Worm (Caenorhabditis elegans): ENCODE results near the gene ZC239.16.

DNA sequence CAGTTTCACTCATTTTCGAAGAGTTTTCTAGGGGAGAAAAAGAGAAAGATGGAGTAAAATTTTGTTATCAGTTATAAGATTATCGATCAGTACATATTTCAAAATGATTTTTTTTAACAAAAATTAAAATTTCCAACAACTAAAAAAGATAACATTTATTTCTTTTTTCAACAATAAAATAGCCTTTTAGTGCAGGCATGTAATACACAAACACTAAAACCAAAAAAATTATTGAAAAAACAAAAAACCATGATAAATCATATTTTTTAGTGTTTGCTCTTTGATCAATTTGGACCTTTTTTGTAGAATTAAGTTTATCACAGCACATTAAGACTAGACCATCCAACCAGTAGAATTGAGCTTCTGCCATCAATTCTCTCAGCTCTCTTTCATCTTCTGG, 488 bp downstream of the ZC239.16 start, which contains the start of gene ZC239.15:
- TF ChIP-seq ZK546.5 (tag; optimal IDR thresholded peaks at IDR 0.05), result no peak
- TF ChIP-seq nhr-25 (tag; optimal IDR thresholded peaks at IDR 0.05), result no peak
- TF ChIP-seq pha-4 (tag; optimal IDR thresholded peaks at IDR 0.05), result no peak
- TF ChIP-seq nhr-11 (tag; optimal IDR thresholded peaks at IDR 0.05), result no peak
- no peak for TF ChIP-seq nhr-237 (tag; optimal IDR thresholded peaks at IDR 0.05)
- TF ChIP-seq fos-1 (tag; optimal IDR thresholded peaks at IDR 0.05), result no peak
- TF ChIP-seq elt-3 (tag; optimal IDR thresholded peaks at IDR 0.05), result no peak
- no peak for TF ChIP-seq elt-1 (tag; optimal IDR thresholded peaks at IDR 0.05)
- no peak for TF ChIP-seq snpc-4 (tag; optimal IDR thresholded peaks at IDR 0.05)
- no peak for TF ChIP-seq unc-62 (GFP tag; optimal IDR thresholded peaks at IDR 0.05)

Measured in whole organism, L3 larva.